Fruit fly (Drosophila melanogaster) S2 (cell line): ENCODE data around the gene CG9101.

Experiments
- CG8478 ChIP-seq: fragments of >200 bp; optimal IDR thresholded peaks from 2 replicates; lab custom pipeline; 2018
- CTCF ChIP-seq, 2 experiments: fragments of >200 bp; optimal IDR thresholded peaks; 2 replicates each; lab custom pipeline; 2018

dm6 chrX:15206536-15206935, 23.1 kb downstream of the CG9101 start, which contains the start of gene CG32588:
- TF ChIP-seq CTCF (optimal IDR thresholded peaks at IDR 0.05; lab: Kevin White, UChicago) (no peak), CG8478 (lab: Kevin White, UChicago) (no peak)
